Fruit fly (Drosophila melanogaster) whole organism, embryonic: ENCODE results near the gene eIF3d1.
A peak's percentile ranks its signal among the peaks of the same experiment; 100 is the strongest.

Experiments
- Mes4 ChIP-seq: fragments of 200-800 bp; sonication (Bioruptor generic); optimal IDR thresholded peaks from 2 replicates; lab custom pipeline; 2016; ENCODE audit warnings: missing biosample characterization, missing genetic modification characterization
- cad ChIP-seq: fragments of >200 bp; optimal IDR thresholded peaks from 2 replicates; lab custom pipeline; 2017; ENCODE audit warnings: missing biosample characterization, missing genetic modification characterization

DNA sequence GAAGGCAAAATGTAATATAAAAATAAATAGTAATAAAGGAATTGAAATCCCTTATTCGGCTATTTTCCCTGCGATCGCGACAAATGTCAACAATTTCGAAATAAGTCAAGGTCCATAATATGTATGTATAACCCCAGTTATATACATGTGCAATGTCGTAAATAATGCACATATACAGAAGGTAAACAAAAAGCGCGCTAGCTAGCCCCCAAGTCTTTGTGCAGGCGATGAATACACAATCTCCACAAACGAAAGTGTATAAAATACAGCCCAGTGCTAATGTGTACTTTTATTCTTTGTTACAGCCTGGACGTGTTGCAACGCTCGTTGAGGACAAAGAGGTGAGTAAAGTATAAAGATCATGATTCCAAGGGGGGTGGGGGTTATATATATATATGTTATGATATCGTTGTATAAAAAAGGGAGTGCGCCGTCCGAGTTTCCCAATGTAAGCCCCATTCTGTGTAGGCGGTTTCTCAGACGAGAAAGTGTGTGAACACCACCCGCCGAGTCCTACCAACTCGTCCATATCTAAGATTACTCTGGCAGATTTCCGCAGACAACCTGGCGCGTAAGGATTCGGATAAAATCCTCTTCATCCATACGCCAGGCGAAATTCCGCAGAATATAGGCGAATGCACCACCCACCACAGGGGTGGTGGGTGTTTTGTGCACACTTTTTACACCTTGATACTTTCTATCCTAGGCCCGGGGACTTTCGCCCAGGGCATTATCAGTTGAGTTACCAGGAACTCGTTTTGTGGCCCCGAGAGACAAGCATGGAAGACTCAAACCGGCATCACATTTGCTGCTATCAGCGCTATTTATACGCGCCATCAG, 50.0 kb downstream of the eIF3d1 start:
- TF ChIP-seq cad (GFP tag; lab: Kevin White, UChicago) = peak; percentile 5
- no peak for TF ChIP-seq Mes4 (GFP tag; lab: Kevin White, UChicago)
